Worm (Caenorhabditis elegans) whole organism, L2 larva: Measurements from ENCODE around the gene twk-9.

Source experiments
- F13H6.1 ChIP-seq: sonication (generic microtip); optimal IDR thresholded peaks from 2 replicates; lab custom pipeline; 2016; ENCODE audit warnings: missing genetic modification characterization, missing compliant biosample characterization
- R02D3.7 ChIP-seq: fragments of 150-350 bp; optimal IDR thresholded peaks from 2 replicates; lab custom pipeline; 2014; ENCODE audit warnings: missing biosample characterization, missing genetic modification characterization
- blmp-1 ChIP-seq: sonication (generic microtip); optimal IDR thresholded peaks from 2 replicates; lab custom pipeline; 2017; ENCODE audit warnings: missing genetic modification characterization, mild to moderate bottlenecking, missing compliant biosample characterization, antibody characterized with exemption, moderate library complexity; ENCODE audit not compliant: insufficient read depth
- ceh-16 ChIP-seq: fragments of 150-350 bp; optimal IDR thresholded peaks from 2 replicates; lab custom pipeline; 2014; ENCODE audit warnings: missing biosample characterization, missing genetic modification characterization
- dmd-4 ChIP-seq: sonication (generic microtip); optimal IDR thresholded peaks from 2 replicates; lab custom pipeline; 2017; ENCODE audit warnings: missing biosample characterization, missing genetic modification characterization
- lin-13 ChIP-seq: fragments of 150-350 bp; optimal IDR thresholded peaks from 2 replicates; lab custom pipeline; 2014; ENCODE audit warnings: missing biosample characterization, missing genetic modification reagents, missing genetic modification characterization
- lin-39 ChIP-seq: fragments of 150-350 bp; optimal IDR thresholded peaks from 2 replicates; lab custom pipeline; 2014; ENCODE audit warnings: missing biosample characterization, missing genetic modification reagents, missing genetic modification characterization
- lsy-2 ChIP-seq, 2 experiments: fragments of 150-350 bp in 1 of 2; sonication (generic microtip) in 1 of 2; optimal IDR thresholded peaks; 2 replicates each; lab custom pipeline; 2014 to 2017; ENCODE audit warnings: missing biosample characterization in 2 of 2, missing genetic modification characterization in 2 of 2
- nhr-237 ChIP-seq: fragments of 150-350 bp; optimal IDR thresholded peaks from 2 replicates; lab custom pipeline; 2014; ENCODE audit warnings: missing biosample characterization, missing genetic modification characterization
- nhr-25 ChIP-seq: fragments of 150-350 bp; sonication (generic microtip); optimal IDR thresholded peaks from 3 replicates; lab custom pipeline; 2014; ENCODE audit warnings: missing biosample characterization, missing genetic modification characterization
- skn-1 ChIP-seq: sonication (generic microtip); optimal IDR thresholded peaks from 2 replicates; lab custom pipeline; 2017; ENCODE audit warnings: missing biosample characterization, missing genetic modification characterization
- snpc-4 ChIP-seq: fragments of 150-350 bp; optimal IDR thresholded peaks from 2 replicates; lab custom pipeline; 2014; ENCODE audit warnings: missing biosample characterization, missing genetic modification characterization
- unc-62 ChIP-seq: fragments of 150-350 bp; optimal IDR thresholded peaks from 2 replicates; lab custom pipeline; 2014; ENCODE audit warnings: missing biosample characterization, missing genetic modification reagents, missing genetic modification characterization
- ztf-11 ChIP-seq: sonication (generic microtip); optimal IDR thresholded peaks from 2 replicates; lab custom pipeline; 2017; ENCODE audit warnings: missing biosample characterization, missing genetic modification characterization

- TF ChIP-seq lsy-2 (tag; optimal IDR thresholded peaks at IDR 0.05; lab: Kevin White, UChicago) (no peak), R02D3.7 (tag; lab: Kevin White, UChicago) (no peak), F13H6.1 (no peak), nhr-25 (no peak), unc-62 (GFP tag; lab: Kevin White, UChicago) (no peak), nhr-237 (tag; lab: Kevin White, UChicago) (no peak), ztf-11 (tag; lab: Kevin White, UChicago) (no peak), ceh-16 (no peak), snpc-4 (no peak), blmp-1 (tag; lab: Kevin White, UChicago) (no peak), lin-39 (tag; lab: Kevin White, UChicago) (no peak), dmd-4 (no peak), skn-1 (no peak), lin-13 (GFP tag; lab: Kevin White, UChicago) (no peak)
Measured at ce11 chrIV:9648682-9649081, 44.3 kb upstream of the twk-9 start, which contains the start of gene srm-3.
